Fruit fly (Drosophila melanogaster) whole organism, embryonic: ENCODE data around the gene CG15594.

Source experiments
- CG13775 ChIP-seq: fragments of 200-800 bp; sonication (Bioruptor generic); optimal IDR thresholded peaks from 3 replicates; lab custom pipeline; 2017; ENCODE audit warnings: missing biosample characterization, mild to moderate bottlenecking, missing genetic modification characterization
- CG14965 ChIP-seq: fragments of 200-800 bp; sonication (Bioruptor generic); optimal IDR thresholded peaks from 2 replicates; lab custom pipeline; 2016; ENCODE audit warnings: missing biosample characterization, missing genetic modification characterization, borderline replicate concordance
- CG1602 ChIP-seq: fragments of 200-800 bp; sonication (Bioruptor generic); optimal IDR thresholded peaks from 3 replicates; lab custom pipeline; 2016; ENCODE audit warnings: missing biosample characterization, missing genetic modification characterization
- CG4404 ChIP-seq: fragments of 200-800 bp; sonication (Bioruptor generic); IDR thresholded peaks from 2 replicates; pipeline ENCODE4 v1.3.6; 2022; ENCODE audit warnings: missing biosample characterization, missing genetic modification characterization
- Side ChIP-seq: fragments of 200-800 bp; sonication (Bioruptor generic); optimal IDR thresholded peaks from 2 replicates; lab custom pipeline; 2016; ENCODE audit warnings: missing biosample characterization, missing genetic modification characterization
- ro ChIP-seq: fragments of 200-800 bp; sonication (Bioruptor generic); IDR thresholded peaks from 2 replicates; pipeline ENCODE4 v1.3.6; 2022; ENCODE audit warnings: missing biosample characterization, missing genetic modification characterization

dm6 chr3R:6241289-6241688 is 46.2 kb upstream of the CG15594 start:
- TF ChIP-seq CG14965 (GFP tag; lab: Kevin White, UChicago) (no peak), CG1602 (GFP tag; lab: Kevin White, UChicago) (no peak), CG4404 (GFP tag; lab: Robert Waterston, UW) (no peak), Side (GFP tag; lab: Kevin White, UChicago) (no peak), ro (no peak), CG13775 (GFP tag; lab: Kevin White, UChicago) (no peak)
